Fruit fly (Drosophila melanogaster) whole organism, pupa: ENCODE results near the gene Capr.

Experiments
- CG10348 ChIP-seq: fragments of 200-800 bp; sonication (Bioruptor generic); IDR thresholded peaks from 2 replicates; pipeline ENCODE4 v1.3.6; 2022; ENCODE audit warnings: missing biosample characterization, missing genetic modification characterization
- CG12605 ChIP-seq: fragments of 200-800 bp; sonication (Bioruptor generic); IDR thresholded peaks from 2 replicates; pipeline ENCODE4 v1.3.6; 2022; ENCODE audit warnings: missing biosample characterization, missing genetic modification characterization
- CG13204 ChIP-seq: fragments of 200-800 bp; sonication (Bioruptor generic); optimal IDR thresholded peaks from 2 replicates; lab custom pipeline; 2018; ENCODE audit warnings: missing biosample characterization, mild to moderate bottlenecking, missing genetic modification characterization, moderate library complexity
- CG14655 ChIP-seq: fragments of 200-800 bp; sonication (Bioruptor generic); optimal IDR thresholded peaks from 3 replicates; lab custom pipeline; 2017; ENCODE audit warnings: mild to moderate bottlenecking, missing biosample characterization, missing genetic modification reagents, missing genetic modification characterization
- CG15710 ChIP-seq: fragments of 200-800 bp; sonication (Bioruptor generic); optimal IDR thresholded peaks from 2 replicates; lab custom pipeline; 2018; ENCODE audit warnings: missing biosample characterization, mild to moderate bottlenecking, missing genetic modification characterization, moderate library complexity
- CG17806 ChIP-seq: fragments of 200-800 bp; sonication (Bioruptor generic); optimal IDR thresholded peaks from 2 replicates; lab custom pipeline; 2018; ENCODE audit warnings: missing biosample characterization, mild to moderate bottlenecking, missing genetic modification characterization, moderate library complexity
- CG32121 ChIP-seq: fragments of 200-800 bp; sonication (Bioruptor generic); IDR thresholded peaks from 2 replicates; pipeline ENCODE4 v1.3.6; 2022; ENCODE audit warnings: missing biosample characterization, missing genetic modification characterization
- CG34367 ChIP-seq: fragments of 200-800 bp; sonication (Bioruptor generic); optimal IDR thresholded peaks from 2 replicates; lab custom pipeline; 2018; ENCODE audit warnings: missing biosample characterization, mild to moderate bottlenecking, missing genetic modification characterization
- CG4496 ChIP-seq: fragments of 200-800 bp; sonication (Bioruptor generic); IDR thresholded peaks from 3 replicates; pipeline ENCODE4 v1.3.6; 2022; ENCODE audit warnings: missing biosample characterization, missing genetic modification characterization
- CG8159 ChIP-seq: fragments of 200-800 bp; sonication (Bioruptor generic); optimal IDR thresholded peaks from 3 replicates; lab custom pipeline; 2018; ENCODE audit warnings: missing biosample characterization, mild to moderate bottlenecking, missing genetic modification characterization, moderate library complexity
- CG8301 ChIP-seq: fragments of 200-800 bp; sonication (Bioruptor generic); optimal IDR thresholded peaks from 2 replicates; lab custom pipeline; 2018; ENCODE audit warnings: missing biosample characterization, mild to moderate bottlenecking, missing genetic modification characterization
- CG9948 ChIP-seq: fragments of 200-800 bp; sonication (Bioruptor generic); optimal IDR thresholded peaks from 2 replicates; lab custom pipeline; 2018; ENCODE audit warnings: missing biosample characterization, mild to moderate bottlenecking, missing genetic modification characterization, moderate library complexity
- D1 ChIP-seq: fragments of 200-800 bp; sonication (Bioruptor generic); optimal IDR thresholded peaks from 2 replicates; lab custom pipeline; 2018; ENCODE audit warnings: missing biosample characterization, mild to moderate bottlenecking, missing genetic modification characterization, moderate library complexity
- EcR ChIP-seq: fragments of 200-800 bp; sonication (Bioruptor generic); optimal IDR thresholded peaks from 3 replicates; lab custom pipeline; 2019; ENCODE audit warnings: missing biosample characterization, missing genetic modification characterization, mild to moderate bottlenecking, moderate library complexity, missing genetic modification reagents
- Ets98B ChIP-seq: fragments of 200-800 bp; sonication (Bioruptor generic); IDR thresholded peaks from 2 replicates; pipeline ENCODE4 v1.3.6; 2022; ENCODE audit warnings: missing biosample characterization, missing genetic modification characterization
- Pif1A ChIP-seq: fragments of 200-800 bp; sonication (Bioruptor generic); optimal IDR thresholded peaks from 3 replicates; lab custom pipeline; 2016; ENCODE audit warnings: missing biosample characterization, missing genetic modification characterization
- Pif1B ChIP-seq: fragments of 200-800 bp; sonication (Bioruptor generic); optimal IDR thresholded peaks from 3 replicates; lab custom pipeline; 2016; ENCODE audit warnings: missing biosample characterization, missing genetic modification characterization
- Snoo ChIP-seq: fragments of 200-800 bp; sonication (Bioruptor generic); optimal IDR thresholded peaks from 3 replicates; lab custom pipeline; 2017; ENCODE audit warnings: missing biosample characterization, mild to moderate bottlenecking, missing genetic modification characterization, inconsistent platforms
- fd96Ca ChIP-seq: fragments of 200-800 bp; sonication (Bioruptor generic); IDR thresholded peaks from 3 replicates; pipeline ENCODE4 v1.3.6; 2022; ENCODE audit warnings: missing biosample characterization, missing genetic modification characterization
- gl ChIP-seq: fragments of 200-800 bp; sonication (Bioruptor generic); optimal IDR thresholded peaks from 2 replicates; lab custom pipeline; 2018; ENCODE audit warnings: missing biosample characterization, mild to moderate bottlenecking, missing genetic modification characterization
- rn ChIP-seq: fragments of 200-800 bp; sonication (Bioruptor generic); IDR thresholded peaks from 2 replicates; pipeline ENCODE4 v1.3.6; 2022; ENCODE audit warnings: missing biosample characterization, missing genetic modification characterization

Gene Capr

dm6 chr3L:18672986-18673633 lies at the start of gene Capr:
Gene Capr, minus strand, starts transcription at chr3L:18673324.
- peak; percentile 7 for TF ChIP-seq CG15710 (tag; lab: Kevin White, UChicago)
- TF ChIP-seq CG8301 (tag; lab: Kevin White, UChicago): no peak
- 0 out of 2 replicates have a peak, but pooled peaks have one; percentile 18 for TF ChIP-seq rn (GFP tag; lab: Robert Waterston, UW)
- no peak for TF ChIP-seq CG32121 (GFP tag; lab: Robert Waterston, UW)
- peak; percentile 53; the same call in 1 of the 3 replicates for TF ChIP-seq CG4496 (GFP tag; lab: Robert Waterston, UW)
- TF ChIP-seq Ets98B (GFP tag; lab: Robert Waterston, UW): peak; percentile 48
- 0 out of 2 replicates have a peak, but pooled peaks have one; percentile 17 for TF ChIP-seq CG12605 (GFP tag; lab: Robert Waterston, UW)
- no peak for TF ChIP-seq CG34367 (tag; lab: Kevin White, UChicago)

DNA sequence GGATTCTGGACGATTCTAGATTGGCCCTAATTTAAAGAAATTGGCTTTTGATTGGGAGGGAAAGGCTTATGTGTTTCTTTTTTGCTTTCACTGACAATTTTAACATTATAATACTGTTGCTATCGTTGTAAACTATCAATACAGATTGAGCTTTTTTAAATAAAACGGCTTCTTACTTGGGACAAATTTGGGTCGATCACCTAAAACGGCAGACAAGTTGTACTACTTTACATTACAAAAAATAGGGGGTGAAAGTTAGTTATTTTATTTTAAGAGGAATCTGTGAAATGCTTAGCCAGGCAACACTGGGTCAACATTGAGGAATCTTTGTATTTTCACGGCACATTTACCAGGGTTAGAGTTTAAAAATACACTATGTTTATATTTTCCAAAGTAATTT lies 25.2 kb upstream of the Capr start, which contains the start of gene Dic4:
TSS of gene Dic4 (minus strand) at position 101 of the 400 bp plus-strand sequence.
- no peak for TF ChIP-seq rn (GFP tag; lab: Robert Waterston, UW)
- TF ChIP-seq CG10348: no peak
- no peak for TF ChIP-seq CG13204 (GFP tag; lab: Kevin White, UChicago)
- TF ChIP-seq Ets98B (GFP tag; lab: Robert Waterston, UW): no peak
- no peak for TF ChIP-seq Pif1B (GFP tag; lab: Kevin White, UChicago)
- TF ChIP-seq CG17806: no peak
- TF ChIP-seq Snoo: no peak
- no peak for TF ChIP-seq CG12605 (GFP tag; lab: Robert Waterston, UW)
- no peak for TF ChIP-seq CG14655
- no peak for TF ChIP-seq CG8159 (tag; lab: Kevin White, UChicago)
- no peak for TF ChIP-seq CG34367 (tag; lab: Kevin White, UChicago)
- TF ChIP-seq CG32121 (GFP tag; lab: Robert Waterston, UW): no peak
- TF ChIP-seq fd96Ca (GFP tag; lab: Robert Waterston, UW): no peak

DNA sequence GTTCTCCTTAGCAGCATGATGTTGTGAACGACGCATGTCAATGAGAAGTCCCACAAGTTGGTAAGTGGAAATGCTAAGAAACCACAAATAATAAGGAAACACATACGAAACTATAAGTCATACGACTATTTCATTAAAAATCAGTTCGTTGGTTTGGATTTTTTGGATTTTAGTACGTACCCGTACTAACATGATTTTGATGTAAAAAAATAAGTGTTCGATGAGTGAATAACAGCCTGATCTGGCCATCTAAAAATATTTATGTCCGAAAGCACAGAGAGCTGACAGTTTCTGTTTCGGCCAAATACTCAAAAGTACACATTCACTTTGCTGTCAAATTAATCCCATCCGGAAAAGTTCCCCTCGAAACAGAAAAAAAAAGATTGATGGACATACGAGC lies 20.8 kb upstream of the Capr start, which contains the start of gene CG6893:
TSS of gene CG6893 (plus strand) at position 301 of the 400 bp plus-strand sequence.
- TF ChIP-seq CG12605 (GFP tag; lab: Robert Waterston, UW): no peak
- no peak for TF ChIP-seq gl
- TF ChIP-seq Ets98B (GFP tag; lab: Robert Waterston, UW): no peak
- TF ChIP-seq CG14655: no peak
- no peak for TF ChIP-seq CG8301 (tag; lab: Kevin White, UChicago)
- no peak for TF ChIP-seq Snoo
- no peak for TF ChIP-seq CG9948
- no peak for TF ChIP-seq CG8159 (tag; lab: Kevin White, UChicago)
- no peak for TF ChIP-seq CG10348
- TF ChIP-seq D1: no peak
- TF ChIP-seq rn (GFP tag; lab: Robert Waterston, UW): no peak
- no peak for TF ChIP-seq CG13204 (GFP tag; lab: Kevin White, UChicago)
- no peak for TF ChIP-seq CG15710 (tag; lab: Kevin White, UChicago)
- no peak for TF ChIP-seq CG17806
- TF ChIP-seq CG34367 (tag; lab: Kevin White, UChicago): no peak
- no peak for TF ChIP-seq Pif1A
- no peak for TF ChIP-seq CG32121 (GFP tag; lab: Robert Waterston, UW)
- no peak for TF ChIP-seq EcR (GFP tag; lab: Kevin White, UChicago)
- TF ChIP-seq fd96Ca (GFP tag; lab: Robert Waterston, UW): no peak

dm6 chr3L:18686220-18686801 lies 13.2 kb upstream of the Capr start, which contains the start of gene Cyp12c1:
Gene Cyp12c1, minus strand, starts transcription at chr3L:18686319.
- TF ChIP-seq CG8159 (tag; lab: Kevin White, UChicago) (no peak), gl (no peak), Snoo (no peak), CG34367 (tag; lab: Kevin White, UChicago) (no peak)

- TF ChIP-seq CG34367 (tag; lab: Kevin White, UChicago) (no peak), fd96Ca (GFP tag; lab: Robert Waterston, UW) (no peak), CG8159 (tag; lab: Kevin White, UChicago) (no peak), CG32121 (GFP tag; lab: Robert Waterston, UW) (no peak), CG8301 (tag; lab: Kevin White, UChicago) (no peak), rn (GFP tag; lab: Robert Waterston, UW) (no peak), CG9948 (no peak), Pif1A (no peak), Ets98B (GFP tag; lab: Robert Waterston, UW) (no peak), EcR (GFP tag; lab: Kevin White, UChicago) (no peak), CG13204 (GFP tag; lab: Kevin White, UChicago) (no peak), gl (no peak), Pif1B (GFP tag; lab: Kevin White, UChicago) (no peak), D1 (no peak), CG10348 (no peak), CG4496 (GFP tag; lab: Robert Waterston, UW) (no peak), CG12605 (GFP tag; lab: Robert Waterston, UW) (no peak), CG14655 (no peak), Snoo (no peak)
Measured at dm6 chr3L:18683846-18684245, 10.7 kb upstream of the Capr start, which contains the start of gene Chmp1. Gene Chmp1, minus strand, starts transcription at chr3L:18684061.
